Worm (Caenorhabditis elegans) whole organism, mixed stage, embryonic: ENCODE results near the gene K12D12.4.

Experiments
- M03D4.4 ChIP-seq: sonication (generic microtip); optimal IDR thresholded peaks from 2 replicates; lab custom pipeline; 2017; ENCODE audit warnings: mild to moderate bottlenecking, missing genetic modification characterization, missing compliant biosample characterization
- bed-3 ChIP-seq: fragments of 200-800 bp; sonication (Bioruptor generic); optimal IDR thresholded peaks from 3 replicates; lab custom pipeline; 2018; ENCODE audit warnings: mild to moderate bottlenecking, missing genetic modification characterization, moderate library complexity, missing compliant biosample characterization
- blmp-1 ChIP-seq: fragments of 150-350 bp; optimal IDR thresholded peaks from 2 replicates; lab custom pipeline; 2014; ENCODE audit warnings: missing biosample characterization, missing genetic modification characterization
- ceh-39 ChIP-seq: fragments of 150-350 bp; optimal IDR thresholded peaks from 2 replicates; lab custom pipeline; 2014; ENCODE audit warnings: missing biosample characterization, missing genetic modification characterization
- ceh-43 ChIP-seq: fragments of 200-800 bp; sonication (Bioruptor generic); optimal IDR thresholded peaks from 2 replicates; lab custom pipeline; 2018; ENCODE audit warnings: mild to moderate bottlenecking, missing genetic modification characterization, moderate library complexity, missing compliant biosample characterization
- ceh-83 ChIP-seq: fragments of 200-800 bp; sonication (Bioruptor generic); optimal IDR thresholded peaks from 2 replicates; lab custom pipeline; 2018; ENCODE audit warnings: mild to moderate bottlenecking, missing genetic modification characterization, missing compliant biosample characterization
- ces-1 ChIP-seq: fragments of 150-350 bp; optimal IDR thresholded peaks from 2 replicates; lab custom pipeline; 2014; ENCODE audit warnings: missing biosample characterization, missing genetic modification reagents, missing genetic modification characterization
- cnd-1 ChIP-seq: fragments of 200-800 bp; sonication (Bioruptor generic); optimal IDR thresholded peaks from 2 replicates; lab custom pipeline; 2018; ENCODE audit warnings: mild to moderate bottlenecking, missing genetic modification characterization, missing compliant biosample characterization
- drap-1 ChIP-seq: fragments of 200-800 bp; sonication (Bioruptor generic); optimal IDR thresholded peaks from 3 replicates; lab custom pipeline; 2018; ENCODE audit warnings: mild to moderate bottlenecking, missing genetic modification characterization, missing compliant biosample characterization
- elt-1 ChIP-seq: sonication (generic microtip); optimal IDR thresholded peaks from 2 replicates; lab custom pipeline; 2017; ENCODE audit warnings: missing genetic modification characterization, mild to moderate bottlenecking, missing compliant biosample characterization, antibody characterized with exemption, moderate library complexity, borderline replicate concordance; ENCODE audit not compliant: insufficient read depth
- elt-3 ChIP-seq: fragments of 150-350 bp; optimal IDR thresholded peaks from 2 replicates; lab custom pipeline; 2014; ENCODE audit warnings: missing biosample characterization, missing genetic modification characterization
- flh-1 ChIP-seq: fragments of 200-800 bp; sonication (Bioruptor generic); optimal IDR thresholded peaks from 2 replicates; lab custom pipeline; 2018; ENCODE audit warnings: mild to moderate bottlenecking, missing genetic modification characterization, moderate library complexity, missing compliant biosample characterization
- ham-2 ChIP-seq: fragments of 200-800 bp; sonication (Bioruptor generic); optimal IDR thresholded peaks from 2 replicates; lab custom pipeline; 2018; ENCODE audit warnings: mild to moderate bottlenecking, missing genetic modification characterization, missing compliant biosample characterization
- hlh-1 ChIP-seq: fragments of 150-350 bp; optimal IDR thresholded peaks from 2 replicates; lab custom pipeline; 2014; ENCODE audit warnings: missing biosample characterization, missing genetic modification reagents, missing genetic modification characterization
- lin-13 ChIP-seq: fragments of 150-350 bp; optimal IDR thresholded peaks from 2 replicates; lab custom pipeline; 2014; ENCODE audit warnings: missing biosample characterization, missing genetic modification characterization
- lin-32 ChIP-seq: fragments of 200-800 bp; sonication (Bioruptor generic); optimal IDR thresholded peaks from 2 replicates; lab custom pipeline; 2018; ENCODE audit warnings: mild to moderate bottlenecking, missing genetic modification characterization, missing compliant biosample characterization
- lsy-2 ChIP-seq: fragments of 150-350 bp; optimal IDR thresholded peaks from 2 replicates; lab custom pipeline; 2014; ENCODE audit warnings: missing biosample characterization, missing genetic modification characterization
- mab-5 ChIP-seq: fragments of 150-350 bp; optimal IDR thresholded peaks from 2 replicates; lab custom pipeline; 2014; ENCODE audit warnings: missing biosample characterization, missing genetic modification characterization
- mep-1 ChIP-seq: fragments of 150-350 bp; optimal IDR thresholded peaks from 2 replicates; lab custom pipeline; 2017; ENCODE audit warnings: missing biosample characterization, missing genetic modification reagents, missing genetic modification characterization, inconsistent platforms
- mls-2 ChIP-seq: sonication (generic microtip); optimal IDR thresholded peaks from 2 replicates; lab custom pipeline; 2016; ENCODE audit warnings: mild to moderate bottlenecking, missing genetic modification characterization, moderate library complexity, missing compliant biosample characterization
- nhr-12 ChIP-seq: fragments of 150-350 bp; optimal IDR thresholded peaks from 2 replicates; lab custom pipeline; 2014; ENCODE audit warnings: missing biosample characterization, missing genetic modification characterization
- nhr-2 ChIP-seq: fragments of 150-350 bp; optimal IDR thresholded peaks from 2 replicates; lab custom pipeline; 2014; ENCODE audit warnings: missing biosample characterization, missing genetic modification characterization
- nhr-237 ChIP-seq: fragments of 150-350 bp; optimal IDR thresholded peaks from 2 replicates; lab custom pipeline; 2014; ENCODE audit warnings: missing biosample characterization, missing genetic modification characterization
- sem-2 ChIP-seq: fragments of 200-800 bp; sonication (Bioruptor generic); optimal IDR thresholded peaks from 2 replicates; lab custom pipeline; 2018; ENCODE audit warnings: mild to moderate bottlenecking, missing genetic modification characterization, missing compliant biosample characterization
- snpc-4 ChIP-seq: fragments of 150-350 bp; optimal IDR thresholded peaks from 2 replicates; lab custom pipeline; 2014; ENCODE audit warnings: missing biosample characterization, missing genetic modification characterization
- sptf-1 ChIP-seq: sonication (generic microtip); optimal IDR thresholded peaks from 2 replicates; lab custom pipeline; 2017; ENCODE audit warnings: mild to moderate bottlenecking, missing genetic modification characterization, moderate library complexity, missing compliant biosample characterization
- tbx-8 ChIP-seq: fragments of 200-800 bp; sonication (Bioruptor generic); optimal IDR thresholded peaks from 2 replicates; lab custom pipeline; 2018; ENCODE audit warnings: mild to moderate bottlenecking, missing genetic modification characterization, moderate library complexity, missing compliant biosample characterization
- unc-120 ChIP-seq: sonication (generic microtip); optimal IDR thresholded peaks from 2 replicates; lab custom pipeline; 2017; ENCODE audit warnings: missing genetic modification characterization, missing compliant biosample characterization; ENCODE audit not compliant: poor library complexity, severe bottlenecking
- unc-39 ChIP-seq: fragments of 150-350 bp; optimal IDR thresholded peaks from 2 replicates; lab custom pipeline; 2014; ENCODE audit warnings: missing biosample characterization, missing genetic modification characterization
- unc-62 ChIP-seq: fragments of 150-350 bp; optimal IDR thresholded peaks from 2 replicates; lab custom pipeline; 2014; ENCODE audit warnings: missing biosample characterization, missing genetic modification reagents, missing genetic modification characterization
- zip-8 ChIP-seq: fragments of 150-350 bp; optimal IDR thresholded peaks from 2 replicates; lab custom pipeline; 2014; ENCODE audit warnings: missing biosample characterization, missing genetic modification characterization
- ztf-11 ChIP-seq: fragments of 150-350 bp; optimal IDR thresholded peaks from 2 replicates; lab custom pipeline; 2014; ENCODE audit warnings: missing biosample characterization, missing genetic modification characterization

Gene K12D12.4

DNA sequence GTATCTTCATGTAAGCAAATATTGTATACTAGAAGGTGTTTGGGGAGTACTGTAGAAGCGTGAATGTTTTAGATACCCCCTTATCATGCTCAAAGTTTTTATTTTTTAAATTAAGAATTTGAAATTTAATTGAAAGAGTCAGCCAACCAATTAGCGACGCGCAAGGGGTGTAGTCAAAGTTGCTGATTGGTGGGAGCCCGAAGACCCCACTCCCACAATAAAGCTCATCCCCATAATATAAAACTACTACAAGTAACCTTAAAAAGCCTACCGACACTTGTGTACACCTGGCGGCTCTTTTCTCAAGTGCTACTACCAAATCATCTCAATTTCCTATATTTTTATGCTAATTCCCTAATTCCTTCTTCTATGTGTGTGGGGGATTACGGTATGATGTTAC lies 34.2 kb upstream of the K12D12.4 start:
- no peak for TF ChIP-seq sptf-1 (tag; lab: Kevin White, UChicago)
- TF ChIP-seq elt-3, result no peak
- peak; percentile 10 for TF ChIP-seq nhr-2 (tag; lab: Kevin White, UChicago)

ce11 chrII:11893323-11893722 lies 27.8 kb upstream of the K12D12.4 start, which contains the start of gene ZK930.2:
Gene ZK930.2, minus strand, starts transcription at chrII:11893423.
- TF ChIP-seq lin-13 (tag; lab: Kevin White, UChicago) (no peak), unc-62 (no peak), lin-32 (no peak), blmp-1 (tag; lab: Kevin White, UChicago) (no peak), nhr-2 (tag; lab: Kevin White, UChicago) (no peak)

DNA sequence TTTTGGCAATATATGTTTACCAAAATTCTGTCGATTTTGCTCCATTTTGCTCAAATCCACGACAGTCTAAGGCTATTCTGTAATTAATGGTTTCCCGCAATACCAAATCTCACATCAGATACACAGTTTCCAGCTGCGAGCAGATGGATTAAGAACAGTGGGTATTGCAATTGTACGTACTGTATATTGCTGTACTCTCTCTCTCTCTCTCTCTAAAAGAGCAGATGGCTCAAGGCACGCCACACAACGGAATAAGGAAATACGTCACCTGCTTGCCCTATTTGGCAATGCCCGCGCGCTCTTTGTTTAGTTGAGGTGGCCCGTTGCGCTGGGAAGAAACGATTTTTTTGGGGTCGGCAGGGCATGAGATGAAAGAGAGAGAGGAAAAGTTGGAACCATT lies 25.1 kb upstream of the K12D12.4 start:
- TF ChIP-seq ztf-11 (peak; percentile 11), sptf-1 (tag; lab: Kevin White, UChicago) (peak; percentile 28), ham-2 (GFP tag; lab: Kevin White, UChicago) (peak; percentile 5), lin-32 (peak; percentile 100), nhr-237 (tag; lab: Kevin White, UChicago) (no peak), zip-8 (peak; percentile 31), ces-1 (peak; percentile 14), cnd-1 (peak; percentile 91), mls-2 (peak; percentile 60), elt-3 (no peak), nhr-2 (tag; lab: Kevin White, UChicago) (peak; percentile 65), ceh-39 (tag; lab: Kevin White, UChicago) (peak; percentile 17), nhr-12 (no peak), unc-120 (tag; lab: Kevin White, UChicago) (no peak)

DNA sequence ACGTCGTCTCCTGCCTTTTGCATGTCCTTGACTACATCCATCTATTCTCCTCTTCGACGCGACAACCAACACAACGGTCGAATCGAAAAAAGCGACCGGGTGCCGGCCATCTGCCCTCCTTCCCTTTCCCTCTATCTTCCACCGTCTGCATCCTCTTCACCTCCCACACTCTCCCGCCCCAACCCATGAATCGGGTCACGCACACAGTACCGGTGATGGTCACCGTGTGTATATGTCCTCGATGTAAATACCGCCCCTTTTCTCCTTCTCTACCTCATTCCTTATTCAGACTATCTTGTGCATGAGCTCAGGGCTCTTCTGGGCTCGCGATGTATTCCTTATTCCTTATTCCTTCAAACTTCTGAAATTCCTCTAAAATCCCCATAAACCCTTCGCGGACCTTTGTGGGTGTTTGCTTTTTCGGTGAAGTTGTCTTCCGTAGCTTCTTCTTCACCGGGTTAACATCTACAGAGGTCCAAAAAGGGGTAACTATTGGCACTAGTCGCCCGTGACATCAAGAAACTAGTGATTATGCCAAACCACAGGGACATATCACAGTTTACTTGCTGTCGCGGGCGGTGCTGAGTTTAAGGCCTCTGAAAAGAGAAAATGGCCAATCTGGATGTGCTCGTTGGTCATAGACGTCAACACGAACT lies 24.0 kb upstream of the K12D12.4 start:
- TF ChIP-seq ztf-11, result peak; percentile 0
- TF ChIP-seq ceh-39 (tag; lab: Kevin White, UChicago), result no peak
- no peak for TF ChIP-seq hlh-1 (tag; lab: Kevin White, UChicago)
- no peak for TF ChIP-seq ceh-83 (GFP tag; lab: Kevin White, UChicago)
- peak; percentile 56 for TF ChIP-seq mls-2
- peak; percentile 81 for TF ChIP-seq lin-32
- peak; percentile 94 for TF ChIP-seq cnd-1
- TF ChIP-seq lin-13 (tag; lab: Kevin White, UChicago), result peak; percentile 24
- TF ChIP-seq sptf-1 (tag; lab: Kevin White, UChicago), result peak; percentile 37
- TF ChIP-seq sem-2 (GFP tag; lab: Kevin White, UChicago), result no peak
- TF ChIP-seq nhr-2 (tag; lab: Kevin White, UChicago), result peak; percentile 68

DNA sequence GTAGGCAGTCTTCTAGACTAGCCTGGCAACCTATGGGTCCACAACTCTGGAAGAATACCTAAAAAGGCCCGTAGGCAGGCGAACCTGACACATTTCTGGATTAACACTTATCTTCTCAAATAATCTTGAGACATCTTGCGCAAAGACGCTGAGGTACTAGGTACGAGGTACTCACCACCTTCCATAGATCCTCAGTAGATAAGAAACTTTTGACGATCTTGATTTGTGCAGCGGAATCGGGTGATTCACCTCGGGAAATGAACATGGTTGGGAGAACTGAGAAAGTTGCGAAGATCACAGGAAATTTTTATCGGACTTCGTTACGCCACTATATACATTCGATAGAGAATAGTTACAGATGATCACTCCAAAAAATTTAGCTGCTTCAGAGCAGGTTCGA lies 22.6 kb upstream of the K12D12.4 start:
- TF ChIP-seq elt-1 (tag; lab: Kevin White, UChicago) (peak; percentile 86), unc-120 (tag; lab: Kevin White, UChicago) (no peak)

- peak; percentile 20 for TF ChIP-seq sptf-1 (tag; lab: Kevin White, UChicago)
- no peak for TF ChIP-seq sem-2 (GFP tag; lab: Kevin White, UChicago)
- no peak for TF ChIP-seq blmp-1 (tag; lab: Kevin White, UChicago)
- TF ChIP-seq ces-1, result no peak
- TF ChIP-seq mls-2, result no peak
- no peak for TF ChIP-seq drap-1
- TF ChIP-seq tbx-8, result no peak
- TF ChIP-seq snpc-4 (tag; lab: Kevin White, UChicago), result no peak
- no peak for TF ChIP-seq ceh-43 (GFP tag; lab: Kevin White, UChicago)
- peak; percentile 88 for TF ChIP-seq cnd-1
- TF ChIP-seq nhr-12, result peak; percentile 14
- no peak for TF ChIP-seq bed-3 (GFP tag; lab: Kevin White, UChicago)
- peak; percentile 50 for TF ChIP-seq nhr-2 (tag; lab: Kevin White, UChicago)
- peak; percentile 40 for TF ChIP-seq zip-8
- no peak for TF ChIP-seq unc-120 (tag; lab: Kevin White, UChicago)
- no peak for TF ChIP-seq M03D4.4
- TF ChIP-seq nhr-237 (tag; lab: Kevin White, UChicago), result no peak
- TF ChIP-seq hlh-1 (tag; lab: Kevin White, UChicago), result no peak
- TF ChIP-seq lsy-2, result peak; percentile 31
- no peak for TF ChIP-seq ceh-83 (GFP tag; lab: Kevin White, UChicago)
- no peak for TF ChIP-seq ztf-11
- TF ChIP-seq mep-1 (tag; lab: Kevin White, UChicago), result peak; percentile 6
- no peak for TF ChIP-seq unc-39 (tag; lab: Kevin White, UChicago)
- TF ChIP-seq elt-1 (tag; lab: Kevin White, UChicago), result no peak
- peak; percentile 98 for TF ChIP-seq lin-32
- TF ChIP-seq unc-62, result peak; percentile 69
- no peak for TF ChIP-seq mab-5 (tag; lab: Kevin White, UChicago)
- TF ChIP-seq flh-1 (GFP tag; lab: Kevin White, UChicago), result no peak
These were observed 22.2 kb upstream of the K12D12.4 start for ce11 chrII:11887724-11888123.
